Worm (Caenorhabditis elegans) whole organism, young adult: ENCODE measurements around the gene fbxa-22.

Source experiments
- B0019.2 ChIP-seq: fragments of 200-800 bp; sonication (Bioruptor generic); conservative IDR thresholded peaks from 2 replicates; pipeline ENCODE4 v1.3.6; 2022; ENCODE audit warnings: missing genetic modification reagents, missing genetic modification characterization, missing compliant biosample characterization
- B0035.1 ChIP-seq: sonication (generic microtip); optimal IDR thresholded peaks from 2 replicates; lab custom pipeline; 2016; ENCODE audit warnings: missing genetic modification characterization, mild to moderate bottlenecking, missing compliant biosample characterization, missing genotype, missing genetic modification reagents
- C17E4.6 ChIP-seq: fragments of 200-800 bp; sonication (Bioruptor generic); IDR thresholded peaks from 2 replicates; pipeline ENCODE4 v1.3.6; 2022; ENCODE audit warnings: missing genetic modification reagents, missing genetic modification characterization, missing compliant biosample characterization
- D2030.7 ChIP-seq: fragments of 200-800 bp; sonication (Bioruptor generic); IDR thresholded peaks from 2 replicates; pipeline ENCODE4 v1.3.6; 2022; ENCODE audit warnings: missing genetic modification reagents, missing genetic modification characterization, missing compliant biosample characterization
- F33H1.4 ChIP-seq: fragments of 200-800 bp; sonication (Bioruptor generic); IDR thresholded peaks from 2 replicates; pipeline ENCODE4 v1.3.6; 2022; ENCODE audit warnings: missing genetic modification reagents, missing genetic modification characterization, missing compliant biosample characterization
- F39B2.1 ChIP-seq: fragments of 200-800 bp; sonication (Bioruptor generic); IDR thresholded peaks from 2 replicates; pipeline ENCODE4 v1.3.6; 2022; ENCODE audit warnings: missing genetic modification reagents, missing genetic modification characterization, missing compliant biosample characterization
- F49E8.2 ChIP-seq: sonication (generic microtip); optimal IDR thresholded peaks from 3 replicates; lab custom pipeline; 2017; ENCODE audit warnings: missing genetic modification characterization, mild to moderate bottlenecking, missing compliant biosample characterization, antibody characterized with exemption, moderate library complexity; ENCODE audit not compliant: insufficient read depth
- F52B5.7 ChIP-seq: sonication (generic microtip); optimal IDR thresholded peaks from 2 replicates; lab custom pipeline; 2016; ENCODE audit warnings: mild to moderate bottlenecking, missing genetic modification characterization, missing compliant biosample characterization
- F57A8.1 ChIP-seq: fragments of 200-800 bp; sonication (Bioruptor generic); optimal IDR thresholded peaks from 2 replicates; lab custom pipeline; 2018; ENCODE audit warnings: mild to moderate bottlenecking, missing genetic modification characterization, moderate library complexity, missing compliant biosample characterization
- K12H6.12 ChIP-seq: fragments of 200-800 bp; sonication (Bioruptor generic); optimal IDR thresholded peaks from 2 replicates; lab custom pipeline; 2018; ENCODE audit warnings: mild to moderate bottlenecking, missing genetic modification characterization, missing compliant biosample characterization
- T07F8.4 ChIP-seq: sonication (generic microtip); optimal IDR thresholded peaks from 2 replicates; lab custom pipeline; 2016; ENCODE audit warnings: mild to moderate bottlenecking, missing genetic modification characterization, moderate library complexity, missing compliant biosample characterization
- T26A5.8 ChIP-seq: sonication (generic microtip); optimal IDR thresholded peaks from 2 replicates; lab custom pipeline; 2016; ENCODE audit warnings: missing genetic modification characterization, missing compliant biosample characterization
- Y95B8A.8 ChIP-seq: fragments of 200-800 bp; sonication (Bioruptor generic); IDR thresholded peaks from 2 replicates; pipeline ENCODE4 v1.3.6; 2022; ENCODE audit warnings: missing genetic modification reagents, missing genetic modification characterization, missing compliant biosample characterization
- ama-1 ChIP-seq, 3 experiments: fragments of 150-350 bp in 1 of 3; sonication (generic microtip) in 2 of 3; optimal IDR thresholded peaks; 2 replicates each; lab custom pipeline; 2014 to 2018; ENCODE audit warnings: missing biosample characterization in 2 of 3, missing genetic modification characterization in 2 of 3, missing genetic modification reagents in 2 of 3
- aptf-3 ChIP-seq: fragments of 200-800 bp; sonication (Bioruptor generic); IDR thresholded peaks from 2 replicates; pipeline ENCODE4 v1.3.6; 2022; ENCODE audit warnings: missing genetic modification characterization, missing compliant biosample characterization
- atf-7 ChIP-seq: sonication (generic microtip); optimal IDR thresholded peaks from 2 replicates; lab custom pipeline; 2017; ENCODE audit warnings: mild to moderate bottlenecking, missing genetic modification characterization, missing compliant biosample characterization
- athp-1 ChIP-seq: sonication (generic microtip); optimal IDR thresholded peaks from 2 replicates; lab custom pipeline; 2017; ENCODE audit warnings: mild to moderate bottlenecking, missing genetic modification characterization, missing compliant biosample characterization
- attf-6 ChIP-seq: fragments of 200-800 bp; sonication (Bioruptor generic); IDR thresholded peaks from 2 replicates; pipeline ENCODE4 v1.3.6; 2022; ENCODE audit warnings: missing genetic modification reagents, missing genetic modification characterization, missing compliant biosample characterization
- bed-1 ChIP-seq: fragments of 200-800 bp; sonication (Bioruptor generic); IDR thresholded peaks from 2 replicates; pipeline ENCODE4 v1.3.6; 2022; ENCODE audit warnings: missing genetic modification reagents, missing genetic modification characterization, missing compliant biosample characterization
- ccch-3 ChIP-seq: fragments of 200-800 bp; sonication (Bioruptor generic); optimal IDR thresholded peaks from 2 replicates; lab custom pipeline; 2018; ENCODE audit warnings: mild to moderate bottlenecking, missing genetic modification characterization, missing compliant biosample characterization
- cebp-1 ChIP-seq, 2 experiments: fragments of 200-800 bp in 1 of 2; sonication (Bioruptor generic) in 1 of 2; sonication (generic microtip) in 1 of 2; IDR thresholded peaks in 1 of 2; optimal IDR thresholded peaks in 1 of 2; 2 replicates each; pipeline versions ENCODE4 v1.3.6 to Lab custom; 2017 to 2022; ENCODE audit warnings: missing compliant biosample characterization in 2 of 2, missing genetic modification characterization in 2 of 2, mild to moderate bottlenecking in 1 of 2, missing genetic modification reagents in 1 of 2, moderate library complexity in 1 of 2
- dox-1 ChIP-seq: fragments of 200-800 bp; sonication (Bioruptor generic); IDR thresholded peaks from 2 replicates; pipeline ENCODE4 v1.3.6; 2022; ENCODE audit warnings: missing genetic modification reagents, missing genetic modification characterization, missing compliant biosample characterization
- egl-44 ChIP-seq: fragments of 200-800 bp; sonication (Bioruptor generic); IDR thresholded peaks from 2 replicates; pipeline ENCODE4 v1.3.6; 2022; ENCODE audit warnings: missing genetic modification reagents, missing genetic modification characterization, missing compliant biosample characterization
- egrh-3 ChIP-seq: fragments of 200-800 bp; sonication (Bioruptor generic); IDR thresholded peaks from 2 replicates; pipeline ENCODE4 v1.3.6; 2022; ENCODE audit warnings: missing genetic modification reagents, missing genetic modification characterization, missing compliant biosample characterization
- hmg-1.2 ChIP-seq: fragments of 200-800 bp; sonication (Bioruptor generic); IDR thresholded peaks from 2 replicates; pipeline ENCODE4 v1.3.6; 2022; ENCODE audit warnings: missing genetic modification reagents, missing genetic modification characterization, missing compliant biosample characterization
- hmg-20 ChIP-seq: fragments of 200-800 bp; sonication (Bioruptor generic); IDR thresholded peaks from 2 replicates; pipeline ENCODE4 v1.3.6; 2022; ENCODE audit warnings: missing genetic modification reagents, missing genetic modification characterization, missing compliant biosample characterization
- hrde-1 ChIP-seq: sonication (generic microtip); optimal IDR thresholded peaks from 2 replicates; lab custom pipeline; 2016; ENCODE audit warnings: missing genetic modification characterization, mild to moderate bottlenecking, missing compliant biosample characterization, moderate library complexity, missing genotype, missing genetic modification reagents, borderline replicate concordance
- hsf-1 ChIP-seq: fragments of 200-800 bp; sonication (Bioruptor generic); IDR thresholded peaks from 2 replicates; pipeline ENCODE4 v1.3.6; 2022; ENCODE audit warnings: missing genetic modification reagents, missing genetic modification characterization, missing compliant biosample characterization
- lin-54 ChIP-seq: fragments of 200-800 bp; sonication (Bioruptor generic); optimal IDR thresholded peaks from 2 replicates; lab custom pipeline; 2018; ENCODE audit warnings: mild to moderate bottlenecking, missing genetic modification characterization, missing compliant biosample characterization
- lsl-1 ChIP-seq: fragments of 200-800 bp; sonication (Bioruptor generic); optimal IDR thresholded peaks from 2 replicates; lab custom pipeline; 2018; ENCODE audit warnings: mild to moderate bottlenecking, missing genetic modification characterization, moderate library complexity, missing compliant biosample characterization
- madf-10 ChIP-seq: sonication (generic microtip); optimal IDR thresholded peaks from 2 replicates; lab custom pipeline; 2016; ENCODE audit warnings: mild to moderate bottlenecking, missing genetic modification characterization, missing compliant biosample characterization
- mcd-1 ChIP-seq: fragments of 200-800 bp; sonication (Bioruptor generic); IDR thresholded peaks from 2 replicates; pipeline ENCODE4 v1.3.6; 2022; ENCODE audit warnings: missing genetic modification reagents, missing genetic modification characterization, missing compliant biosample characterization
- mel-28 ChIP-seq: sonication (generic microtip); optimal IDR thresholded peaks from 2 replicates; lab custom pipeline; 2016; ENCODE audit warnings: borderline replicate concordance, mild to moderate bottlenecking, missing genetic modification characterization, missing compliant biosample characterization
- nhr-27 ChIP-seq: fragments of 200-800 bp; sonication (Bioruptor generic); optimal IDR thresholded peaks from 2 replicates; lab custom pipeline; 2018; ENCODE audit warnings: mild to moderate bottlenecking, missing genetic modification characterization, moderate library complexity, missing compliant biosample characterization
- nhr-90 ChIP-seq: sonication (generic microtip); optimal IDR thresholded peaks from 2 replicates; lab custom pipeline; 2016; ENCODE audit warnings: missing genotype, mild to moderate bottlenecking, missing genetic modification characterization, missing compliant biosample characterization
- pha-4 ChIP-seq: fragments of 150-350 bp; sonication (generic microtip); optimal IDR thresholded peaks from 2 replicates; lab custom pipeline; 2014; ENCODE audit warnings: missing biosample characterization, missing genetic modification reagents, missing genetic modification characterization
- snpc-1.1 ChIP-seq: sonication (generic microtip); optimal IDR thresholded peaks from 2 replicates; lab custom pipeline; 2017; ENCODE audit warnings: missing genetic modification characterization, mild to moderate bottlenecking, missing compliant biosample characterization, antibody characterized with exemption, moderate library complexity, missing genotype, missing genetic modification reagents; ENCODE audit not compliant: insufficient read depth
- somi-1 ChIP-seq: fragments of 200-800 bp; sonication (Bioruptor generic); optimal IDR thresholded peaks from 2 replicates; lab custom pipeline; 2018; ENCODE audit warnings: mild to moderate bottlenecking, missing genetic modification characterization, missing compliant biosample characterization
- sptf-2 ChIP-seq: fragments of 200-800 bp; sonication (Bioruptor generic); optimal IDR thresholded peaks from 2 replicates; lab custom pipeline; 2018; ENCODE audit warnings: mild to moderate bottlenecking, missing genetic modification characterization, missing compliant biosample characterization
- tlf-1 ChIP-seq: fragments of 200-800 bp; sonication (Bioruptor generic); optimal IDR thresholded peaks from 2 replicates; lab custom pipeline; 2018; ENCODE audit warnings: mild to moderate bottlenecking, missing genetic modification characterization, missing compliant biosample characterization
- ztf-28 ChIP-seq: fragments of 200-800 bp; sonication (Bioruptor generic); IDR thresholded peaks from 2 replicates; pipeline ENCODE4 v1.3.6; 2022; ENCODE audit warnings: missing genetic modification reagents, missing genetic modification characterization, missing compliant biosample characterization

Gene fbxa-22

DNA sequence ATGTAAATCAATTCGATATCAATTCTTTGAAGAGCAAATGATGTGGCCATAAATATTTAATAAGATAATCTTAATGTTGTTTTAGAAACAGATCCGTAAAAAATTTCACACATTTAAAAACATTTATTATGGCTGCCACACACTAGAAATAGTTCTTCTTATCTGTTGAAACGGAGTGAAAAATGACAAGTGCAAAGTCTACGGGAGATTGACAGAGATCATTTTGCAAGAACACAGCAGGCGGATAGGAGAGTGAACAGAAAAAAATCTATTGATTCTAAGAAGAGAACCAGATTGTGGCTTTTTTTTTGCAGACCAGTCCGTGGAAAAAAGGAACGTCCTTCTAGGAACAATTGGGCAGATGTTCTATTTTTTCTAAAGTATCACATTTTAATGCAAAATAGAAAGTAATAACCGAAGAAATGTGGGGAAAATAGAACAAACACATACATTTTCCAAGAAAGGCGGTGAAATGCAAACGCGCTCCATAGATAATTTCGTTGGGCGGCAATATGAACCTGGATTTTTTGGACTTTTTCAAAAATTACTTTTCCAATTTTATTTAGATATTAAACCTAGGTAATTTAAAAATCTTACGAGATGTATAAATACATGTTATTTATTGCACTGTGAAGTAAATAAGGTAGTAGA, 36.9 kb upstream of the fbxa-22 start (continued):
- TF ChIP-seq hmg-1.2 (GFP tag; lab: Robert Waterston, UW), result 0 out of 2 replicates have a peak, but pooled peaks have one; percentile 8
- TF ChIP-seq, all 124 proteins: peak for 14

DNA sequence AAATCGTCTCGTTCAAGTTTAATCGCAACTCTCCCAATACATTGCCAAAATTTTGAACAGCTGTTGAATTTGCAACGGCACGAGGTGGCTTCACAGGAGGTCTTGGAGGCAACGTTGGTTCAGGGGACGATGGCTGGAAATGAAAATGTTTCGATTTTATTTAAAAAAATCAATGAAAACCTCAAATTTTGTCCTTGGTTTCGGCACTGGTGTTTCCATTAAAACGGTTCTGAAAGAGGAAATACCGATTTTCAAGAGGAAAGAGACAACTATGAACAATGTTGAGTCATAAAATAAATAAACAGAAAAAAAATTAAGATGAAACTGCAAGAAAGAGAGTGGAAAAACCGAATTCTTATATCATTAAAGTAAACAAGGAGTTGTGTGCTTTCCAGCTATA, 31.4 kb upstream of the fbxa-22 start, which contains the start of gene F23H11.4:
Gene F23H11.4, minus strand, starts transcription at position 229 of the 400 bp plus-strand sequence.
- no peak for TF ChIP-seq bed-1 (GFP tag; lab: Robert Waterston, UW)
- TF ChIP-seq hrde-1 (tag; lab: Kevin White, UChicago), result no peak
- no peak for TF ChIP-seq hmg-20 (GFP tag; lab: Robert Waterston, UW)
- TF ChIP-seq T26A5.8 (tag; lab: Kevin White, UChicago), result no peak
- TF ChIP-seq F49E8.2 (tag; lab: Kevin White, UChicago), result no peak
- no peak for TF ChIP-seq sptf-2 (GFP tag; lab: Kevin White, UChicago)

- TF ChIP-seq hmg-1.2 (GFP tag; lab: Robert Waterston, UW) (peak; percentile 16; the same call in 1 of the 2 replicates), cebp-1 (GFP tag; IDR thresholded peaks at IDR 0.05; lab: Robert Waterston, UW) (no peak), cebp-1 (tag; optimal IDR thresholded peaks at IDR 0.05; lab: Kevin White, UChicago) (peak; percentile 2), somi-1 (GFP tag; lab: Kevin White, UChicago) (no peak), ama-1 (optimal IDR thresholded peaks at IDR 0.05; lab: Kevin White, UChicago) (no peak), ama-1 (GFP tag; optimal IDR thresholded peaks at IDR 0.05; lab: Kevin White, UChicago) (no peak), dox-1 (GFP tag; lab: Robert Waterston, UW) (no peak), egl-44 (GFP tag; lab: Robert Waterston, UW) (no peak), F57A8.1 (GFP tag; lab: Kevin White, UChicago) (no peak), B0035.1 (tag; lab: Kevin White, UChicago) (no peak), madf-10 (tag; lab: Kevin White, UChicago) (no peak), aptf-3 (GFP tag; lab: Robert Waterston, UW) (no peak), Y95B8A.8 (GFP tag; lab: Robert Waterston, UW) (no peak), lsl-1 (GFP tag; lab: Kevin White, UChicago) (no peak)
Measured at ce11 chrIII:907990-908389, 30.7 kb upstream of the fbxa-22 start.

DNA sequence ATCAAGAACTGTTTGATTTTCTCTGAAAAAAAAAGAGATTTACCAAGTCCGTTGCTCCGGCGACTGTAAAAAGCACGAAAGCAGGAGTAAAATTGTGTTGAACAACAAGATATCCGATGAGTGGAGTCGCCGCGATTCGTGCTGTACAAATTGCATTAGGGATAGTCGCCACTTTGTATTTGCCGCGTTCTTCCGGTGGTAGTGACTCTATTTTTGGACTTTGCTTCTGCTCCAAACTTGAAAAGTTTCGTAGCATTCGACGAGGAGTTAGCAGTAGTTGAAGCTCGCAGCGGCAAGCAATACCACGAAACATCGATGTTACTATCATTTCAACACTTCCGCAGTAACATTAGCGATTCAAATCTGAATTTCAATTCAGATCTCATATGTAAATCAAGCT, 29.1 kb upstream of the fbxa-22 start, which contains the start of gene crls-1:
Gene crls-1, minus strand, starts transcription at position 363 of the 400 bp plus-strand sequence.
- TF ChIP-seq C17E4.6 (no peak), mel-28 (tag; lab: Kevin White, UChicago) (no peak), nhr-27 (tag; lab: Kevin White, UChicago) (no peak), B0019.2 (no peak), hsf-1 (GFP tag; lab: Robert Waterston, UW) (peak; percentile 59; the same call in 1 of the 2 replicates), nhr-90 (no peak), ztf-28 (GFP tag; lab: Robert Waterston, UW) (no peak), athp-1 (no peak), egrh-3 (no peak), snpc-1.1 (tag; lab: Kevin White, UChicago) (no peak), mcd-1 (peak; percentile 29), tlf-1 (GFP tag; lab: Kevin White, UChicago) (peak; percentile 16), F52B5.7 (peak; percentile 26), F39B2.1 (GFP tag; lab: Robert Waterston, UW) (no peak), T07F8.4 (tag; lab: Kevin White, UChicago) (no peak), ccch-3 (GFP tag; lab: Kevin White, UChicago) (no peak), attf-6 (GFP tag; lab: Robert Waterston, UW) (no peak), F33H1.4 (no peak), D2030.7 (peak; percentile 14; the same call in 1 of the 2 replicates), ama-1 (optimal IDR thresholded peaks at IDR 0.05; lab: Kevin White, UChicago) (no peak), ama-1 (GFP tag; optimal IDR thresholded peaks at IDR 0.05; lab: Kevin White, UChicago) (no peak), pha-4 (tag; lab: Kevin White, UChicago) (no peak), lin-54 (GFP tag; lab: Kevin White, UChicago) (no peak), atf-7 (no peak), K12H6.12 (tag; lab: Kevin White, UChicago) (no peak)
